Fruit fly (Drosophila melanogaster): ENCODE data around the gene Inx6.

Gene Inx6

DNA sequence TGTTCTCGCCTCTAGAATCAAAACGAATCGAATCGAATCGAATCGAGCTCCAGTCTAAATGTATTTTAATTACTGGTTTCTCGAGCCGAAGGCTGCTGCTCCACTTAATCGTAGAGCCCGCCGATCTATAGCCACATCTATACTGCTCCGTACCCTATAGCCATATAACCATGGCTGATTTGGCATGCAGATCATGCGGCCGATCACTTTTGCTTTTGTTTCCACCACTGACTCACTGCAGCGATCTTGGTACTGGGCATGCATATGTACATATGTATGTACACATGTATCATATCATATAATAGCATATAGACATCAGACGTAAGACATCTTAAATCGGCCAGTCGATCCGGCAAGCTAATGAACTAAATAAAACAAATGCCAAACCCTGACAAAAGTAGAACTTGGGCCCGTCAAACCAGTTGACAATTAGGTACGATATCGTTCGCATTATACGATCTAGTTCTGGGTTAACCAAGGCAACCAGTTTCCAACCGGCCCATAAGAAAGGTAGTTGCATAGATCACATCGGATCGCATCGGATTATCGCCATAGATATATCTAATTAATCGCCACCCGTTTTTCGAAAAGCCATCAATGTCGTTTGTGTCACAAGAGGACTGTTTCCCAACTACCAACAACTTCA is 24.2 kb downstream of the Inx6 start:
- TF ChIP-seq CrebA (GFP tag; optimal IDR thresholded peaks at IDR 0.05; ENCODE audit: borderline replicate concordance) = no peak

DNA sequence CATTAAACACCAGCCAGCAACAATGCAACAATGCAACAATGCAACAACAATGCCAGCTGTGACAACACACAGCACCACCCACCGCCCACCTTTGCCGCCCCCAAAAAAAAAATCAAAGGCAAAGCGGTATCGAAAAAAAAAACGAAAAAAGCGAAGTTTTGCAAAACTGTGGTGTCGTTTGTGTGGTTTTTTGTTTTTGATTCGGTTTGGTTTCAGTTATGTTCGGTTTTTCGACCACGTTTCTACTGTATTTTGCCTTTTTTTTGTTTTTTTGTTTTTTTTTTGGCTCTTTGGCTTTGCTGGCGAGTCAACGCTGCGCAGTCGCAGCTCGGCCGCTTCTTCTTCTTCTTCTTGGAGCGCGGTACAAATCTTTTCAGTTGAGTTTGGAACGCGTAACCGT is 25.3 kb downstream of the Inx6 start, which contains the start of gene Peritrophin-A:
Peritrophin-A (plus strand) TSS at position 370 of the 400 bp plus-strand sequence.
- peak; percentile 25 for TF ChIP-seq Sp1 (GFP tag; optimal IDR thresholded peaks at IDR 0.05)
- peak; percentile 16 for TF ChIP-seq jim (GFP tag; optimal IDR thresholded peaks at IDR 0.05)
- TF ChIP-seq Dif (GFP tag; optimal IDR thresholded peaks at IDR 0.05; ENCODE audit: partially characterized antibody) = no peak
- TF ChIP-seq sv (GFP tag; optimal IDR thresholded peaks at IDR 0.05) = no peak
- no peak for TF ChIP-seq Myc (optimal IDR thresholded peaks at IDR 0.05)

DNA sequence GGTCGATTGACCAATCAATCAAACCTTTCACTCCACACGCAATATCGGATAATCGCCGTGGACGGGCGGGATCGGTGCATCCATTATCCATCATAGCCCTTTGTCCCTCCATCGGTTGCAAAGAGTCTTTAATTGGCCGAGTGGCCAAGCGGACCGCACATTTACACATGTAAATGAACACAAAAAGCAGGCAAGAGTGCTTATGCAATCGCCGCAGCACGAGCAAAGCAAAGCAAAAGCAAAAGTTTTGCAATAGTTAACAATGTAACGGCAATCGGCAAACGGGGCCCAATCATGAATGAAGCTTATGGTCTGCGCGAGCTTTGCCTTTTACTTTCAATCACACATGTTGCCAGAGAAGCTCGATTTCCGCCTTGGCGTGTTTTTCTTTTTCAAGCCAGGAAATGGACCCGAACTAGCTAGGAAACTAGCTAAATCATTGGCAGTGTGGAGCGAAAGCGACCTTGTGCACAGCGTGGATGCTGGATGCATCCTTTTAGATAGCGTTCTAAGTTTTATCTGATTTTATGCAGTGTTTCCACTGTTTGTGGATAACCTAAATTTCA is 26.2 kb downstream of the Inx6 start:
- no peak for TF ChIP-seq Sp1 (GFP tag; optimal IDR thresholded peaks at IDR 0.05)
- no peak for TF ChIP-seq Dif (GFP tag; optimal IDR thresholded peaks at IDR 0.05; ENCODE audit: partially characterized antibody)
- no peak for TF ChIP-seq dsf (GFP tag; optimal IDR thresholded peaks at IDR 0.05; ENCODE audit: borderline replicate concordance)
- TF ChIP-seq woc (GFP tag; optimal IDR thresholded peaks at IDR 0.05) = no peak

DNA sequence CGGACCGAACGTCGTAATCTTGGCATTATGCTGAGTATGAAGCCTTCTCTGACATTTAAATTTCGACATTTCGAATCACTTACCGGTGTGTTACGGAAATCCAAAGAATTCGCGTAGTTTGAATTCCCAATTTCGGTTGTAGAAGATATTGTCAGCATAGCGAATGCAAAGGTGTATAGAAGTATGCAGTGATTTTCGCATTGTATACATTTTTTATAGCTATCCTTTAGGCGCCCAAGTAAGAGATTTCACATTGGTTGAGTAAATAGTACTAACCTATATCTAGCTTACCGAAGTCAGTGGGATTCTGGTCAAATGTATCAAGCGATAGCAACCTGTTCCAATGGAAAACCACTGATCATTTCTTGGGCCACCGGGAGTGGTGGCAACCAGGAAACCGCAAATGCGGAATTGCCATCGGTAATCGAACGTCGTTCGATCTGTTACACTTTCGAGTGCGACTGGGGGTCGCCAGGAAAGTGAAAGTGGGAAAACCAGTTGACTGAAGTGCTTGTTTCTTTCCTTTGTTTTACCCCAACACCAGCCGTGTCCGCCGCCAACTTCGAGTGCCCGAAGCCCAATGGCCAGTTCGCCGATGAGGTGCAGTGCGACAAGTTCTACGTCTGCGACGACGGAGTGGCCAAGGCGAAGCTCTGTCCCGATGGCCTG is 28.9 kb downstream of the Inx6 start:
- TF ChIP-seq dmrt93B (GFP tag; optimal IDR thresholded peaks at IDR 0.05) (no peak), CrebA (GFP tag; optimal IDR thresholded peaks at IDR 0.05; ENCODE audit: borderline replicate concordance) (no peak), ey (GFP tag; optimal IDR thresholded peaks at IDR 0.05) (no peak), psq (GFP tag; optimal IDR thresholded peaks at IDR 0.05) (no peak), rgr (GFP tag; optimal IDR thresholded peaks at IDR 0.05) (no peak), usp (GFP tag; optimal IDR thresholded peaks at IDR 0.05) (no peak), Mio (GFP tag; optimal IDR thresholded peaks at IDR 0.05) (no peak), Jra (GFP tag; optimal IDR thresholded peaks at IDR 0.05) (no peak)

DNA sequence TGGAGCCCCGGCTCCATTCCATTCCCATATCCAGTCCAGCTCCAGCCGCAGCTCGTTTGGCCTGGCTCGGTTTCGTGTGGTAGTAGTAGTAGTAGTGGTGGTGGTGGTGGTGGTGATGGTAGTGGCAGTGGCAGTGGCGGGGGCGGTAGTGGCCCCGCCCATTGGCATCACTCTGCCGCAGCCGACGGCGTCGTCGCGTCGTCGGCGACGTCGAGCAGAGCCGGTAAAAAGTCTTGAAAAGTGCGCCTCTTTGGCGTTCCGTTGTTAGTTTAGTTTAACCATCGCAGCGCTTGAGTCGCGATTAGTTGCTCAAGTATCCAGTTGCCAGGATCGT is 30.0 kb downstream of the Inx6 start, which contains the start of gene obst-A:
obst-A (plus strand) TSS at position 248 of the 334 bp plus-strand sequence.
- TF ChIP-seq Myc (optimal IDR thresholded peaks at IDR 0.05) = no peak
- TF ChIP-seq Mio (GFP tag; optimal IDR thresholded peaks at IDR 0.05) = no peak
- no peak for TF ChIP-seq lola (GFP tag; optimal IDR thresholded peaks at IDR 0.05)
- no peak for TF ChIP-seq jim (GFP tag; optimal IDR thresholded peaks at IDR 0.05)

DNA sequence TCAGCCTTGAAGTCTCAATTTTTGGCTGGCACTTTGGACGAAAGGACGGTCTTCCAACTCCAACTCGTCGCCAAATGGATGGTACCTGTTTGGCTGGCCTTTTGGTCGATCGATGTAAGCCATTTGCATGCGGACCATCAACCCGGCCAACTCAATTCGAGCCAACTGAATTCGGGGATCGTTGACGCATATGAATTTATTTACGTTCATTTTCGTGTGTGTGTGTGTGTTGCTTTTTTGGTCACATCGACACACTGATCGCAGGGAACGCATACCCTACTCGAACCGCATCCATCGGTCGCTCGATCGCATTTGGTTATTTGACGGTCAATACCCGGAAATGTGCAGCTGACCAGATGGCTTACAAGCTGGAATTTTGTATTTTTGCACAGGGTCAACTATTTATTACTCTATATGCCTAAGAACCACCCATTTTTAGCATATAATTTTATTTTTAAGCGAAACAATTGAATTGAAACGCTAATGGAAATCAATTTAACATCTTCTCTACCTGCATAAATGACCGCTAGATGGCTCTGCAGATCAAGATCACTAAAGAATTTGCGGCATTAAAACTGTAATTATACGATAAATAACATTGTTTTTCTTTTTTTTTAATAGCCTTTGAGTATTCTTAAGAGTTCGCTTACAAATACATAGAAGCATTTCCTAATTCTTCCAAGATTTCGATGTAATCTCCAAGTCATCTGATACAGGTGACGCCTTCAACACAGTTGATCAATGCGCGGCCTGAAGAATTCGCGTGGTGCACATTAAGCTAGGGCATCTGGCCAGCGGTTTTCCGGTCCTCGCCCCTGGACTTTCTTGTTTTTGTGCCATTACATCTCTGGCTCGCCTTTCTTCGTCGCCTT is 30.6 kb downstream of the Inx6 start:
- TF ChIP-seq woc (GFP tag; optimal IDR thresholded peaks at IDR 0.05) (peak; percentile 46), sage (GFP tag; optimal IDR thresholded peaks at IDR 0.05) (no peak), Vsx2 (GFP tag; optimal IDR thresholded peaks at IDR 0.05; ENCODE audit: partially characterized antibody) (peak; percentile 38), fru (GFP tag; optimal IDR thresholded peaks at IDR 0.05) (no peak), psq (GFP tag; optimal IDR thresholded peaks at IDR 0.05) (peak; percentile 1)

DNA sequence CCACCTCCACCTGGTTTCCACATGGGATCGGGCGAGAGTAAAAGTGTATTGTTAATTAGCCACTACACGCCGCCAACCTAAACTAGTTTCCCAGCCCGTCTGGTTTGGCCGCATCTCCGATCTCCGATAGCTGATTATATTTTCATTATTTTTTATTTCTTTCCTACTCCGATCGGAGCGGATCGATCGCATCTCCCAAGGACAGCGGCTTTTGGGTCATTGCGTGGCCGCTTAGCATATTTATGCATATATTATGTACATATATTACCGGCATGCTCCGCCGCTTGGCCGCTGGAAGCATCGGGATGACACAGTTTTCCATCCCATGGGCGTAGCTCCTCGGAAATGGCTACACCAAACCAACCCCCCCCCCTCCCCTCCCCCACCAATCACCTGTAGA is 31.7 kb downstream of the Inx6 start:
- no peak for TF ChIP-seq Myc (optimal IDR thresholded peaks at IDR 0.05)
- no peak for TF ChIP-seq Rel (GFP tag; optimal IDR thresholded peaks at IDR 0.05)
- TF ChIP-seq Rel (tag; optimal IDR thresholded peaks at IDR 0.05) = no peak
- TF ChIP-seq CG32264 (GFP tag; optimal IDR thresholded peaks at IDR 0.05) = no peak
- TF ChIP-seq CrebA (GFP tag; optimal IDR thresholded peaks at IDR 0.05; ENCODE audit: borderline replicate concordance) = no peak
- no peak for TF ChIP-seq jim (GFP tag; optimal IDR thresholded peaks at IDR 0.05)
- no peak for TF ChIP-seq woc (GFP tag; optimal IDR thresholded peaks at IDR 0.05)
- no peak for TF ChIP-seq br (GFP tag; optimal IDR thresholded peaks at IDR 0.05)
- no peak for TF ChIP-seq Abd-B (GFP tag; optimal IDR thresholded peaks at IDR 0.05)
- TF ChIP-seq OdsH (GFP tag; optimal IDR thresholded peaks at IDR 0.05) = no peak
- no peak for TF ChIP-seq foxo (GFP tag; optimal IDR thresholded peaks at IDR 0.05)

Data from whole organism, wandering third instar larva.